Worm (Caenorhabditis elegans): ENCODE data around the gene ptr-18.
A peak's percentile ranks its signal among the peaks of the same experiment; 100 is the strongest.

The ptr-18 gene

DNA sequence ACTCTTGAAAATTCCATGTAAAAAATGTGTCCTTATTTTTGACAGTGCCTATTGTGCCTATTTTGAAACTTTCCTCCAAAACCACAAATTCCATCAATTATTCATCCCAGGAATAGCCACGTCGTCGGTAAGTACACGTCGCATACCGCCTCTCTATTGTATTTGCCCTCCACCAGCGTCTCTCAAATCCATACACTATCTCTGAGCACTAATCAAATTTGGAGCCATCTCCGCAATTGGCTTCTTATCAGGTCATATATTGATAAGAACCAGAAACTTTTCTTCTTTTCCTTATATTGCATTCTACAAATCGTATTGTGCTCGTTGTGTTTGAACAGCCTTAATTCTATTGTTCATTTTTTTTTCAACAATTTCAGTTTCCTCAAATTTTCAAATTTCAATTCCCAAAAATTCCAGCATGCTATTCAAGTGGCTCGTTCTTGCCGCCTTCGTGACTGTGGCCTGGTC lies 33.9 kb upstream of the ptr-18 start, which contains the start of gene dct-18:
Gene dct-18, plus strand, starts transcription at position 418 of the 468 bp plus-strand sequence.
- TF ChIP-seq madf-3 (GFP tag; IDR thresholded peaks at IDR 0.05) (no peak), let-607 (tag; optimal IDR thresholded peaks at IDR 0.05) (peak; percentile 47 to 60), nhr-80 (tag; optimal IDR thresholded peaks at IDR 0.05) (peak; percentile 77), snpc-4 (GFP tag; optimal IDR thresholded peaks at IDR 0.05) (no peak), snpc-4 (tag; optimal IDR thresholded peaks at IDR 0.05) (no peak), B0261.1 (tag; optimal IDR thresholded peaks at IDR 0.05) (no peak), ets-4 (GFP tag; optimal IDR thresholded peaks at IDR 0.05) (peak; percentile 1), lin-35 (GFP tag; optimal IDR thresholded peaks at IDR 0.05) (no peak), snpc-3.4 (tag; optimal IDR thresholded peaks at IDR 0.05) (no peak)

DNA sequence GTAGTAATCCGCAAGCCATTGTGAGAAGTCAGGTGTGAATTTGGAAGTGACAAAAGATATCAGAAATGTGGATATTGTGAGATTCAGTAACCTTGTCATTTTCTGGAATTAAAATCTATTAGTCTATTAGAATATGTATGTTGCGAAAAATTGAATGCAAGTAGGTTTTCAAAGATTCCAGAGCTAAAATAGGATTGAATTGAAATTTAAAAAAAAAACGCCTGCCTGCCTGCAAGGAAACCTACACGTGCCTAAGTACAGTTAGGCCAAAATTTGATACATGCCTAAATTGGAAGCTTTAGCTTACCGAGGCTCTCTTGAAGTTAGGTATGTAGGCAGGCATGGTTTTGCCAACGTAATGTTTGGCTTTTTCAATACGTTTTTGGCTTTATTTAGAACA lies 30.1 kb upstream of the ptr-18 start, which contains the start of gene lips-9:
Gene lips-9, minus strand, starts transcription at position 101 of the 400 bp plus-strand sequence.
- TF ChIP-seq ceh-79 (tag; optimal IDR thresholded peaks at IDR 0.05) (no peak), nfya-1 (tag; optimal IDR thresholded peaks at IDR 0.05; ENCODE audit: borderline replicate concordance, insufficient read depth) (no peak), ztf-26 (tag; optimal IDR thresholded peaks at IDR 0.05) (no peak), madf-3 (GFP tag; IDR thresholded peaks at IDR 0.05) (no peak), tbp1 (GFP tag; optimal IDR thresholded peaks at IDR 0.05) (no peak), zim-3 (tag; optimal IDR thresholded peaks at IDR 0.05) (no peak), madf-10 (tag; optimal IDR thresholded peaks at IDR 0.05) (no peak), dpl-1 (GFP tag; optimal IDR thresholded peaks at IDR 0.05) (no peak), lir-1 (GFP tag; conservative IDR thresholded peaks at IDR 0.05) (no peak), hmg-20 (GFP tag; IDR thresholded peaks at IDR 0.05) (no peak), sptf-2 (GFP tag; optimal IDR thresholded peaks at IDR 0.05) (no peak), ceh-27 (GFP tag; optimal IDR thresholded peaks at IDR 0.05) (no peak), snpc-4 (GFP tag; optimal IDR thresholded peaks at IDR 0.05) (no peak), snpc-4 (tag; optimal IDR thresholded peaks at IDR 0.05) (no peak), mcd-1 (GFP tag; IDR thresholded peaks at IDR 0.05) (no peak), Y95B8A.8 (GFP tag; IDR thresholded peaks at IDR 0.05) (no peak), atf-7 (tag; optimal IDR thresholded peaks at IDR 0.05) (no peak), sdz-38 (tag; optimal IDR thresholded peaks at IDR 0.05) (no peak), athp-1 (tag; optimal IDR thresholded peaks at IDR 0.05) (no peak), ztf-6 (GFP tag; IDR thresholded peaks at IDR 0.05) (no peak), hsf-1 (GFP tag; IDR thresholded peaks at IDR 0.05) (no peak)

DNA sequence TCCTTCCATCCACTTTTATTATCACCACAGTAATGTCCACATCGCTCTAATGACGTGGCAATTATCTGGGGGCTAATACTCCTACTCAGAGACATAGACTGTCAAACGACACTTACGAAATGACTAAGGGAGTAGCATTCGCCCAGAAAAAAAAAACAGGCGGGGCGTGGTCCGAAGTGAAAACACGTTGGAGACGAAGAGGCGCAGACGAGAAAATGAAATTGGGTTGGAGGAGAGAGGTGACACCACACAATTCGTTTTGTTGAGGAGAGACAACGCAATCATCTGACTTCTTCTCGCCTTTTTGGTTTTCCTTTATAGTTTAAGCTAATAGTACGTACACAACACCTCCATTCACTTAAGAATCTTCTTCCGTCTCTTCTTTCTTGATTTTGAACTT lies 26.2 kb upstream of the ptr-18 start:
- TF ChIP-seq hsf-1 (GFP tag; IDR thresholded peaks at IDR 0.05) (no peak), nhr-27 (tag; optimal IDR thresholded peaks at IDR 0.05) (no peak), hmg-1.2 (GFP tag; IDR thresholded peaks at IDR 0.05) (peak; percentile 38; the same call in 1 of the 2 replicates), cebp-1 (GFP tag; IDR thresholded peaks at IDR 0.05) (no peak), cebp-1 (tag; optimal IDR thresholded peaks at IDR 0.05) (peak; percentile 58), bed-1 (GFP tag; IDR thresholded peaks at IDR 0.05) (no peak), snpc-4 (GFP tag; optimal IDR thresholded peaks at IDR 0.05) (no peak), snpc-4 (tag; optimal IDR thresholded peaks at IDR 0.05) (peak in 1 of 4 experiments; percentile 33)

DNA sequence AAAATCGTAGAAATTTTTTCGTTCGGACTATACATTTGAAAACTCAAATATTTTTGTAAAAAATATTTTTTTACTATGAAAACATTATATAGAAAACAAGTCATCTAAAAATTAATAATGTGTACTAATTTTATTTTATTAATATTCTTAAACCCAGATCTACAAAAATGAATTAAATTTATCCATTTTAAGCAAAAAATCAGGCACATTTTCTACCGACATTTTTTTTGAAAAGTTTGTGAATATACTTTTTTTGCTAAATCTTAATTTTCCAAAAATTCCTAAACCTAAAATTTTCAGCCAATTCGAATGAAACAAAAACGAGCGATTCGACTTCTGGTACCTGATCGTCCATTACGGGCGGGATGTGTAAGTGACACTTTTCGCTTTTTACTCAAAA lies 25.5 kb upstream of the ptr-18 start, which contains the start of gene arrd-10:
Gene arrd-10, plus strand, starts transcription at position 301 of the 400 bp plus-strand sequence.
- no peak for TF ChIP-seq lin-26 (GFP tag; IDR thresholded peaks at IDR 0.05)
- TF ChIP-seq ceh-58 (GFP tag; IDR thresholded peaks at IDR 0.05): no peak
- no peak for TF ChIP-seq Y79H2A.3 (GFP tag; conservative IDR thresholded peaks at IDR 0.05)
- no peak for TF ChIP-seq hlh-26 (GFP tag; conservative IDR thresholded peaks at IDR 0.05)
- no peak for TF ChIP-seq ZK185.1 (tag; optimal IDR thresholded peaks at IDR 0.05; ENCODE audit: poor library complexity, severe bottlenecking)
- no peak for TF ChIP-seq Y67H2A.10 (GFP tag; conservative IDR thresholded peaks at IDR 0.05)
- TF ChIP-seq mxl-1 (tag; optimal IDR thresholded peaks at IDR 0.05): no peak
- TF ChIP-seq F22D6.2 (tag; optimal IDR thresholded peaks at IDR 0.05): no peak
- no peak for TF ChIP-seq madf-10 (tag; optimal IDR thresholded peaks at IDR 0.05)
- TF ChIP-seq aptf-3 (GFP tag; IDR thresholded peaks at IDR 0.05): no peak
- no peak for TF ChIP-seq lin-40 (tag; optimal IDR thresholded peaks at IDR 0.05)
- TF ChIP-seq xnd-1 (tag; optimal IDR thresholded peaks at IDR 0.05): no peak
- TF ChIP-seq C06A6.2 (GFP tag; conservative IDR thresholded peaks at IDR 0.05): no peak
- no peak for TF ChIP-seq F39B2.1 (GFP tag; IDR thresholded peaks at IDR 0.05)
